Fruit fly (Drosophila melanogaster) whole organism, embryonic: Measurements from ENCODE around the gene Cep135.

ENCODE experiments used
- Antp ChIP-seq: fragments of 200-800 bp; sonication (Bioruptor generic); optimal IDR thresholded peaks from 3 replicates; lab custom pipeline; 2016; ENCODE audit warnings: missing biosample characterization, missing genetic modification characterization
- CG10979 ChIP-seq: fragments of 200-800 bp; sonication (Bioruptor generic); optimal IDR thresholded peaks from 2 replicates; lab custom pipeline; 2018; ENCODE audit warnings: missing biosample characterization, mild to moderate bottlenecking, missing genetic modification characterization, moderate library complexity
- CG11504 ChIP-seq: fragments of 200-800 bp; sonication (Bioruptor generic); optimal IDR thresholded peaks from 3 replicates; lab custom pipeline; 2019; ENCODE audit warnings: missing biosample characterization, mild to moderate bottlenecking, missing genetic modification characterization, moderate library complexity
- CG12299 ChIP-seq: fragments of 200-800 bp; sonication (Bioruptor generic); optimal IDR thresholded peaks from 2 replicates; lab custom pipeline; 2018; ENCODE audit warnings: missing biosample characterization, mild to moderate bottlenecking, missing genetic modification characterization
- CG12942 ChIP-seq: fragments of 200-800 bp; sonication (Bioruptor generic); optimal IDR thresholded peaks from 3 replicates; lab custom pipeline; 2016; ENCODE audit warnings: missing biosample characterization, missing genetic modification characterization
- CG13287 ChIP-seq: fragments of 200-800 bp; sonication (Bioruptor generic); IDR thresholded peaks from 2 replicates; pipeline ENCODE4 v1.3.6; 2022; ENCODE audit warnings: missing biosample characterization, missing genetic modification characterization; ENCODE audit not compliant: partially characterized antibody
- CG15601 ChIP-seq: fragments of 200-800 bp; sonication (Bioruptor generic); optimal IDR thresholded peaks from 3 replicates; lab custom pipeline; 2019; ENCODE audit warnings: missing biosample characterization, mild to moderate bottlenecking, missing genetic modification characterization, moderate library complexity
- CG1602 ChIP-seq: fragments of 200-800 bp; sonication (Bioruptor generic); optimal IDR thresholded peaks from 3 replicates; lab custom pipeline; 2016; ENCODE audit warnings: missing biosample characterization, missing genetic modification characterization
- CG16815 ChIP-seq: fragments of 200-800 bp; sonication (Bioruptor generic); optimal IDR thresholded peaks from 3 replicates; lab custom pipeline; 2017; ENCODE audit warnings: missing biosample characterization, mild to moderate bottlenecking, missing genetic modification characterization
- CG17328 ChIP-seq: fragments of 200-800 bp; sonication (Bioruptor generic); IDR thresholded peaks from 2 replicates; pipeline ENCODE4 v1.3.6; 2022; ENCODE audit warnings: missing biosample characterization, missing genetic modification characterization
- CG17359 ChIP-seq: fragments of 200-800 bp; sonication (Bioruptor generic); optimal IDR thresholded peaks from 3 replicates; lab custom pipeline; 2018; ENCODE audit warnings: missing biosample characterization, mild to moderate bottlenecking, missing genetic modification characterization, moderate library complexity
- CG17385 ChIP-seq: fragments of 200-800 bp; sonication (Bioruptor generic); optimal IDR thresholded peaks from 3 replicates; lab custom pipeline; 2018; ENCODE audit warnings: missing biosample characterization, mild to moderate bottlenecking, missing genetic modification characterization
- CG18476 ChIP-seq: fragments of 200-800 bp; sonication (Bioruptor generic); optimal IDR thresholded peaks from 2 replicates; lab custom pipeline; 2016; ENCODE audit warnings: missing biosample characterization, mild to moderate bottlenecking, missing genetic modification characterization
- CG2678 ChIP-seq: fragments of 200-800 bp; sonication (Bioruptor generic); optimal IDR thresholded peaks from 3 replicates; lab custom pipeline; 2019; ENCODE audit warnings: missing biosample characterization, mild to moderate bottlenecking, missing genetic modification characterization, moderate library complexity
- CG6175 ChIP-seq: fragments of 200-800 bp; sonication (Bioruptor generic); IDR thresholded peaks from 3 replicates; pipeline ENCODE4 v1.3.6; 2022; ENCODE audit warnings: missing biosample characterization, missing genetic modification characterization
- CG6791 ChIP-seq: fragments of 200-800 bp; sonication (Bioruptor generic); IDR thresholded peaks from 3 replicates; pipeline ENCODE4 v1.3.6; 2022; ENCODE audit warnings: missing biosample characterization, missing genetic modification characterization; ENCODE audit not compliant: partially characterized antibody
- CG7372 ChIP-seq: fragments of 200-800 bp; sonication (Bioruptor generic); IDR thresholded peaks from 2 replicates; pipeline ENCODE4 v1.3.6; 2022; ENCODE audit warnings: missing biosample characterization, missing genetic modification characterization
- CG8388 ChIP-seq: fragments of 200-800 bp; sonication (Bioruptor generic); optimal IDR thresholded peaks from 2 replicates; lab custom pipeline; 2019; ENCODE audit warnings: missing biosample characterization, mild to moderate bottlenecking, missing genetic modification characterization, moderate library complexity
- CG8924 ChIP-seq: fragments of 200-800 bp; optimal IDR thresholded peaks from 3 replicates; lab custom pipeline; 2019; ENCODE audit warnings: missing biosample characterization, mild to moderate bottlenecking, missing genetic modification characterization, moderate library complexity
- CG9817 ChIP-seq: fragments of 200-800 bp; sonication (Bioruptor generic); optimal IDR thresholded peaks from 2 replicates; lab custom pipeline; 2018; ENCODE audit warnings: missing biosample characterization, mild to moderate bottlenecking, missing genetic modification characterization, moderate library complexity
- Dfd ChIP-seq, 2 experiments: fragments of >200 bp; optimal IDR thresholded peaks; 2 replicates each; lab custom pipeline; 2017; ENCODE audit warnings: missing biosample characterization in 2 of 2, missing genetic modification characterization in 2 of 2
- Fer3 ChIP-seq: fragments of 200-800 bp; sonication (Bioruptor generic); optimal IDR thresholded peaks from 2 replicates; lab custom pipeline; 2018; ENCODE audit warnings: missing biosample characterization, mild to moderate bottlenecking, missing genetic modification characterization, moderate library complexity
- Gug ChIP-seq: fragments of 200-800 bp; sonication (Bioruptor generic); IDR thresholded peaks from 4 replicates; pipeline ENCODE4 v1.3.6; 2022; ENCODE audit warnings: missing biosample characterization, missing genetic modification characterization
- Hmx ChIP-seq: fragments of 200-800 bp; sonication (Bioruptor generic); optimal IDR thresholded peaks from 2 replicates; lab custom pipeline; 2016; ENCODE audit warnings: missing biosample characterization, missing genetic modification characterization
- Hsf ChIP-seq: fragments of 200-800 bp; sonication (Bioruptor generic); optimal IDR thresholded peaks from 3 replicates; lab custom pipeline; 2016; ENCODE audit warnings: missing biosample characterization, missing genetic modification characterization
- Max ChIP-seq: fragments of 200-800 bp; sonication (Bioruptor generic); optimal IDR thresholded peaks from 2 replicates; lab custom pipeline; 2016; ENCODE audit warnings: missing biosample characterization, mild to moderate bottlenecking, missing genetic modification characterization
- Med ChIP-seq: fragments of 200-800 bp; sonication (Bioruptor generic); peaks from one replicate; lab custom pipeline; 2016; ENCODE audit warnings: missing biosample characterization, missing genetic modification characterization, mild to moderate bottlenecking, inconsistent platforms, moderate library complexity
- Mes4 ChIP-seq: fragments of 200-800 bp; sonication (Bioruptor generic); optimal IDR thresholded peaks from 2 replicates; lab custom pipeline; 2016; ENCODE audit warnings: missing biosample characterization, missing genetic modification characterization
- Nf-YB ChIP-seq: fragments of 200-800 bp; sonication (Bioruptor generic); optimal IDR thresholded peaks from 3 replicates; lab custom pipeline; 2019; ENCODE audit warnings: missing biosample characterization, mild to moderate bottlenecking, missing genetic modification characterization, moderate library complexity
- PHDP ChIP-seq: fragments of 200-800 bp; sonication (Bioruptor generic); optimal IDR thresholded peaks from 3 replicates; lab custom pipeline; 2018; ENCODE audit warnings: missing biosample characterization, mild to moderate bottlenecking, missing genetic modification characterization, moderate library complexity
- Six4 ChIP-seq: fragments of 200-800 bp; sonication (Bioruptor generic); optimal IDR thresholded peaks from 2 replicates; lab custom pipeline; 2016; ENCODE audit warnings: missing biosample characterization, missing genetic modification characterization
- Spps ChIP-seq: fragments of 200-800 bp; sonication (Bioruptor generic); optimal IDR thresholded peaks from 2 replicates; lab custom pipeline; 2018; ENCODE audit warnings: missing biosample characterization, mild to moderate bottlenecking, missing genetic modification characterization
- Ssrp ChIP-seq: fragments of 200-800 bp; sonication (Bioruptor generic); optimal IDR thresholded peaks from 2 replicates; lab custom pipeline; 2018; ENCODE audit warnings: missing biosample characterization, mild to moderate bottlenecking, missing genetic modification characterization, moderate library complexity
- Xbp1 ChIP-seq: fragments of 200-800 bp; sonication (Bioruptor generic); optimal IDR thresholded peaks from 3 replicates; lab custom pipeline; 2016; ENCODE audit warnings: missing biosample characterization, mild to moderate bottlenecking, missing genetic modification characterization
- al ChIP-seq: fragments of 200-800 bp; sonication (Bioruptor generic); IDR thresholded peaks from 2 replicates; pipeline ENCODE4 v1.3.6; 2022; ENCODE audit warnings: missing biosample characterization, missing genetic modification characterization
- ara ChIP-seq: fragments of 200-800 bp; sonication (Bioruptor generic); IDR thresholded peaks from 2 replicates; pipeline ENCODE4 v1.3.6; 2022; ENCODE audit warnings: missing biosample characterization, missing genetic modification characterization
- bab2 ChIP-seq: fragments of 200-800 bp; sonication (Bioruptor generic); optimal IDR thresholded peaks from 2 replicates; lab custom pipeline; 2016; ENCODE audit warnings: missing biosample characterization, missing genetic modification characterization
- chif ChIP-seq, 2 experiments: fragments of 200-800 bp; sonication (Bioruptor generic); optimal IDR thresholded peaks; 3 replicates each; lab custom pipeline; 2016; ENCODE audit warnings: missing biosample characterization in 2 of 2, missing genetic modification characterization in 2 of 2
- dati ChIP-seq: fragments of 200-800 bp; sonication (Bioruptor generic); IDR thresholded peaks from 2 replicates; pipeline ENCODE4 v1.3.6; 2022; ENCODE audit warnings: missing biosample characterization, missing genetic modification characterization
- dm ChIP-seq: fragments of 200-800 bp; sonication (Bioruptor generic); optimal IDR thresholded peaks from 3 replicates; lab custom pipeline; 2016; ENCODE audit warnings: missing biosample characterization, missing genetic modification characterization
- fd96Cb ChIP-seq: fragments of 200-800 bp; sonication (Bioruptor generic); optimal IDR thresholded peaks from 2 replicates; lab custom pipeline; 2018; ENCODE audit warnings: missing biosample characterization, mild to moderate bottlenecking, missing genetic modification characterization, moderate library complexity
- jing ChIP-seq: fragments of 200-800 bp; sonication (Bioruptor generic); optimal IDR thresholded peaks from 2 replicates; lab custom pipeline; 2018; ENCODE audit warnings: missing biosample characterization, mild to moderate bottlenecking, missing genetic modification characterization
- jumu ChIP-seq: fragments of 200-800 bp; sonication (Bioruptor generic); optimal IDR thresholded peaks from 3 replicates; lab custom pipeline; 2016; ENCODE audit warnings: missing biosample characterization, missing genetic modification characterization
- klu ChIP-seq: fragments of 200-800 bp; sonication (Bioruptor generic); IDR thresholded peaks from 2 replicates; pipeline ENCODE4 v1.3.6; 2022; ENCODE audit warnings: missing biosample characterization, missing genetic modification characterization
- psq ChIP-seq: fragments of 200-800 bp; sonication (Bioruptor generic); optimal IDR thresholded peaks from 2 replicates; lab custom pipeline; 2017; ENCODE audit warnings: missing biosample characterization, missing genetic modification characterization
- so ChIP-seq: fragments of 200-800 bp; sonication (Bioruptor generic); IDR thresholded peaks from 3 replicates; pipeline ENCODE4 v1.3.6; 2022; ENCODE audit warnings: missing biosample characterization, missing genetic modification characterization
- stc ChIP-seq: fragments of 200-800 bp; sonication (Bioruptor generic); IDR thresholded peaks from 2 replicates; pipeline ENCODE4 v1.3.6; 2022; ENCODE audit warnings: missing biosample characterization, missing genetic modification characterization
- trem ChIP-seq: fragments of 200-800 bp; optimal IDR thresholded peaks from 3 replicates; lab custom pipeline; 2019; ENCODE audit warnings: missing biosample characterization, mild to moderate bottlenecking, missing genetic modification characterization, moderate library complexity
- trh ChIP-seq: fragments of 200-800 bp; sonication (Bioruptor generic); optimal IDR thresholded peaks from 2 replicates; lab custom pipeline; 2016; ENCODE audit warnings: missing biosample characterization, missing genetic modification characterization

The Cep135 gene

DNA sequence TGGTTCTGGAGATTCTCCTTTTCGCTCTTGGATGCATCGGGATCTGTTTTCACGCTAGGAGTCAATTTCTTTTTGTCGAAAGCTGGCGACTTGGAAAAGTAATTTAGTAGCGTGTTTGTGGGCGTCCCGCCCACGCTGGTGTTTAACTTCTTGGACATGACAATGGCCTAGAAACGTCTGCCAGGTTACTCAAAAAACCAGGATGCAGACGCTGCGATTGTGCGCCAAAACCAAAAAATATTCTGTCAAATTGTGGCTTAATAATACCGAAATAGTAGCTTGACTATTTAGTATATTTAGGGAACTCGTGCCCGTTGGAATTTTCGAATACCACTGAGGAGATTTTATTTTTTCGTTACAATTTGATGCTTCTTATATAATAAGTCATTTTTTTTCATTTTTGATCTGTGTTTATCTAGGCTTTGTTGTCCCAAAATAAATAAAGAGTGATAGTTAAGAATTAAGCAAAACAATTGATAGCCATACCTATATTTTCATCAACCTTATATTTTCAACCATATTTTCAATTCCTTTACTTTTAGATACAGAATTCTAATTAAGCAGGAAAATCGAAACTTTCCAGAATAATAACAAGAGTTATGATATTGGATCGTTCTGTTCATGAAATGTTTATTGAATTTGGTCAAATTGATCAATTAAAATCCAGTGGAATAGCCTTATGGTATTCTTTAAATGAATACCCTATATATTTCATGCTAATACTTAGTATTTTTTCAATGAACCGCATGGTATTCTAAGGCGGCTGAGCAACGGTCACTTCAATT lies 42.0 kb downstream of the Cep135 start, which contains the start of the genes Msh6 and Prp31 (continued):
- TF ChIP-seq ara (GFP tag; lab: Robert Waterston, UW) (peak; percentile 23; the same call in 1 of the 2 replicates), Nf-YB (peak; percentile 48), chif (GFP tag; optimal IDR thresholded peaks at IDR 0.05; lab: Kevin White, UChicago) (peak; percentile 5 to 75), CG1602 (GFP tag; lab: Kevin White, UChicago) (peak; percentile 78), Fer3 (tag; lab: Kevin White, UChicago) (peak; percentile 73), stc (peak; percentile 6; the same call in 1 of the 2 replicates), Six4 (GFP tag; lab: Kevin White, UChicago) (peak; percentile 68), Gug (GFP tag; lab: Robert Waterston, UW) (no peak; the same call in 3 of the 4 replicates), CG15601 (tag; lab: Kevin White, UChicago) (peak; percentile 44), Dfd (GFP tag; optimal IDR thresholded peaks at IDR 0.05; lab: Kevin White, UChicago) (no peak), Hsf (peak; percentile 86), Mes4 (GFP tag; lab: Kevin White, UChicago) (peak; percentile 41), jing (GFP tag; lab: Kevin White, UChicago) (no peak), trem (tag; lab: Kevin White, UChicago) (peak; percentile 53), Xbp1 (GFP tag; lab: Kevin White, UChicago) (peak; percentile 80), CG9817 (tag; lab: Kevin White, UChicago) (peak; percentile 64), al (peak; percentile 30), Antp (GFP tag; lab: Kevin White, UChicago) (peak; percentile 29), CG17359 (peak; percentile 59), jumu (GFP tag; lab: Kevin White, UChicago) (peak; percentile 50), dati (no peak), Max (GFP tag; lab: Kevin White, UChicago) (peak; percentile 43), CG7372 (GFP tag; lab: Robert Waterston, UW) (peak; percentile 64), Med (GFP tag; lab: Kevin White, UChicago) (peak; percentile 53), Spps (tag; lab: Kevin White, UChicago) (peak; percentile 47), psq (GFP tag; lab: Kevin White, UChicago) (peak; percentile 46), CG11504 (no peak), CG18476 (peak; percentile 32), fd96Cb (peak; percentile 79), CG12299 (no peak), CG8388 (GFP tag; lab: Kevin White, UChicago) (peak; percentile 38), trh (GFP tag; lab: Kevin White, UChicago) (no peak), PHDP (tag; lab: Kevin White, UChicago) (peak; percentile 66), CG13287 (GFP tag; lab: Robert Waterston, UW) (no peak), CG17385 (GFP tag; lab: Kevin White, UChicago) (peak; percentile 59), so (GFP tag; lab: Robert Waterston, UW) (0 out of 3 replicates have a peak, but pooled peaks have one; percentile 47), CG6175 (GFP tag; lab: Robert Waterston, UW) (no peak), CG10979 (peak; percentile 59), CG16815 (peak; percentile 74), Hmx (GFP tag; lab: Kevin White, UChicago) (peak; percentile 63), CG8924 (tag; lab: Kevin White, UChicago) (peak; percentile 74), CG12942 (GFP tag; lab: Kevin White, UChicago) (peak; percentile 55), klu (GFP tag; lab: Robert Waterston, UW) (peak; percentile 53; the same call in 1 of the 2 replicates), bab2 (peak; percentile 75), dm (GFP tag; lab: Kevin White, UChicago) (peak; percentile 3), CG6791 (GFP tag; lab: Robert Waterston, UW) (no peak), Ssrp (tag; lab: Kevin White, UChicago) (peak; percentile 85), CG2678 (peak; percentile 84), CG17328 (GFP tag; lab: Robert Waterston, UW) (peak; percentile 56)
